Worm (Caenorhabditis elegans): Measurements from ENCODE around the gene gpcp-1.

Gene gpcp-1

ce11 chrX:3153133-3153532, 42.7 kb upstream of the gpcp-1 start (continued):
- TF ChIP-seq efl-3 (GFP tag; optimal IDR thresholded peaks at IDR 0.05), result no peak
- TF ChIP-seq unc-62 (GFP tag; optimal IDR thresholded peaks at IDR 0.05), result no peak
- TF ChIP-seq snu-23 (GFP tag; optimal IDR thresholded peaks at IDR 0.05), result no peak
- no peak for TF ChIP-seq mef-2 (tag; optimal IDR thresholded peaks at IDR 0.05)
- TF ChIP-seq aha-1 (tag; optimal IDR thresholded peaks at IDR 0.05), result no peak

ce11 chrX:3152361-3152760, 41.9 kb upstream of the gpcp-1 start, which contains the start of gene bbln-1:
Gene bbln-1 (minus strand): TSS chrX:3152461.
- TF ChIP-seq F16B12.6 (tag; optimal IDR thresholded peaks at IDR 0.05) (no peak), unc-86 (tag; optimal IDR thresholded peaks at IDR 0.05) (peak; percentile 37), alr-1 (tag; optimal IDR thresholded peaks at IDR 0.05; ENCODE audit: borderline replicate concordance) (no peak)

- TF ChIP-seq fkh-8 (tag; optimal IDR thresholded peaks at IDR 0.05) (peak; percentile 16), ceh-88 (GFP tag; IDR thresholded peaks at IDR 0.05) (no peak)
These were observed 34.8 kb upstream of the gpcp-1 start, which contains the start of gene C15C7.4 for ce11 chrX:3145265-3145664. Gene C15C7.4 (plus strand): TSS chrX:3145565.

DNA sequence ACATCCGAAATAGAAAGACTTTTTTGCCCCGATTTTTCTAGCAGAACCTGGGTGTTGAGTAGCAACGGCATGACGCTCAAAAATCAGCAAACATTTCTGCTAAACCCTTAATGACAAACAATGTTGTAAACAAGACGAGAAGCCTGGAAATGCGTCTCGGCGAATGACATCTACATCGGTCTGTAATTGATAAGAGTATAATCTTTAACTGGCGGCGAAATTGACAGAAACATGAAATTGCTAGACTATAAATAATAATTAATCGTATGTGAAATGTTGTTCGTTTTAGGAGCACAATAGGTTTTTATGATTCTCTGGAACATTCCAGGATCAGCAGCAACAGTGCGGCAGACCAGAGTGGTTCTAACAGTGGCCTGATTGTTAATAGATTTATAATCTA, 31.3 kb upstream of the gpcp-1 start:
- TF ChIP-seq unc-62 (GFP tag; optimal IDR thresholded peaks at IDR 0.05), result no peak
- TF ChIP-seq elt-2 (tag; optimal IDR thresholded peaks at IDR 0.05), result peak; percentile 67
- TF ChIP-seq pqm-1 (tag; optimal IDR thresholded peaks at IDR 0.05), result no peak
- TF ChIP-seq lin-39 (tag; optimal IDR thresholded peaks at IDR 0.05), result no peak
- TF ChIP-seq egl-27 (tag; optimal IDR thresholded peaks at IDR 0.05), result no peak
- TF ChIP-seq nhr-76 (tag; optimal IDR thresholded peaks at IDR 0.05), result no peak
- TF ChIP-seq ceh-90 (tag; optimal IDR thresholded peaks at IDR 0.05), result no peak
- no peak for TF ChIP-seq grh-1 (GFP tag; IDR thresholded peaks at IDR 0.05)

DNA sequence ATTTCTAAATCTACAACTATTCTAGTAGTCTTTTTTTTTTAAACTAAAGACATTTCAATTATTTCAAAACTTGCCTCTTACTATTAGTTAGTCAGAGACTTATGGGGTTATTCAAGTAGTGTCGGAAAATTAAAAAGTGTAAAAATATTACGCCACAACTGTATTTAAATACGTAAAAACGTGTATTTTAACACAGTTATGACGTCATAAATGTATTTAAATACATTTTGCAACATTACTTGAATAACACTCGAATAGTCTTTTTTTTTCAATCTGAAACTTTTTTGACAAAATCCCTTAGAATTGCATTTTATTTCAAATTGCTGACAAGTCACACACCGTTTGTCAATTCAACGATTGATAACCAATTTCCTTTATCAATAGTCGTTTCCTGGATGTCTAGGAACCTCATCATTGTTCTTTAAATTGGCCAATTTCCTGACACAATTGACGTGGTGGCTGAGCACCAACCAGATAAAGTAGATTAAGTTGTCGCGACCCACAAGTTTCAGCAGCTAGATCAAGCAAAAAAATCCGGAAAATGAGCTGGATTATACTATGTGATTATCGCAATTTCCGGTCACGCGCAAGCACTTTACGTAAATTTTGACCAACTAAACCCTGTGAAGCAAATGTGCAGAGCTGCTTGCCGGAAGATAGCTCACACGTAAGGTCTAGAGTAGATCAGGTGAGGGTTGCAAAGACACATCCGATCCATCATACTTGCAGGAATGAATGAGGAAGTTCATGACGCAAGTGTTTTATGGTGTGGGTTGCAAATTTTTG, 29.3 kb upstream of the gpcp-1 start:
- TF ChIP-seq egl-27 (tag; optimal IDR thresholded peaks at IDR 0.05) (no peak), isw-1 (GFP tag; IDR thresholded peaks at IDR 0.05) (no peak), nhr-20 (tag; optimal IDR thresholded peaks at IDR 0.05) (no peak), egl-13 (tag; optimal IDR thresholded peaks at IDR 0.05) (peak; percentile 72), unc-30 (tag; optimal IDR thresholded peaks at IDR 0.05) (no peak), fkh-8 (tag; optimal IDR thresholded peaks at IDR 0.05) (peak; percentile 58), nhr-47 (tag; optimal IDR thresholded peaks at IDR 0.05) (peak; percentile 48)

ce11 chrX:3135186-3135585, 24.8 kb upstream of the gpcp-1 start, which contains the start of gene K10B3.1:
Gene K10B3.1 (plus strand): TSS chrX:3135486.
- TF ChIP-seq sptf-1 (tag; optimal IDR thresholded peaks at IDR 0.05) (no peak), egl-13 (tag; optimal IDR thresholded peaks at IDR 0.05) (no peak), nhr-84 (tag; optimal IDR thresholded peaks at IDR 0.05) (no peak), sox-4 (tag; optimal IDR thresholded peaks at IDR 0.05) (no peak), C34B4.2 (tag; optimal IDR thresholded peaks at IDR 0.05) (no peak), nhr-85 (tag) (peak; percentile 14), ceh-63 (GFP tag; optimal IDR thresholded peaks at IDR 0.05) (no peak), jun-1 (tag; optimal IDR thresholded peaks at IDR 0.05) (no peak), tlp-1 (tag; optimal IDR thresholded peaks at IDR 0.05) (no peak), unc-62 (GFP tag; optimal IDR thresholded peaks at IDR 0.05) (no peak), blmp-1 (tag; optimal IDR thresholded peaks at IDR 0.05) (peak; percentile 32), nhr-237 (tag; optimal IDR thresholded peaks at IDR 0.05) (no peak), nhr-77 (tag; optimal IDR thresholded peaks at IDR 0.05) (no peak), lin-39 (tag; optimal IDR thresholded peaks at IDR 0.05) (no peak)

All from whole organism, L1 larva.